Fruit fly (Drosophila melanogaster) whole organism, pupa: ENCODE data around the gene Prp16.

Experiments
- CG10348 ChIP-seq: fragments of 200-800 bp; sonication (Bioruptor generic); IDR thresholded peaks from 2 replicates; pipeline ENCODE4 v1.3.6; 2022; ENCODE audit warnings: missing biosample characterization, missing genetic modification characterization
- CG12605 ChIP-seq: fragments of 200-800 bp; sonication (Bioruptor generic); IDR thresholded peaks from 2 replicates; pipeline ENCODE4 v1.3.6; 2022; ENCODE audit warnings: missing biosample characterization, missing genetic modification characterization
- CG13204 ChIP-seq: fragments of 200-800 bp; sonication (Bioruptor generic); optimal IDR thresholded peaks from 2 replicates; lab custom pipeline; 2018; ENCODE audit warnings: missing biosample characterization, mild to moderate bottlenecking, missing genetic modification characterization, moderate library complexity
- CG14655 ChIP-seq: fragments of 200-800 bp; sonication (Bioruptor generic); optimal IDR thresholded peaks from 3 replicates; lab custom pipeline; 2017; ENCODE audit warnings: mild to moderate bottlenecking, missing biosample characterization, missing genetic modification reagents, missing genetic modification characterization
- CG15710 ChIP-seq: fragments of 200-800 bp; sonication (Bioruptor generic); optimal IDR thresholded peaks from 2 replicates; lab custom pipeline; 2018; ENCODE audit warnings: missing biosample characterization, mild to moderate bottlenecking, missing genetic modification characterization, moderate library complexity
- CG17806 ChIP-seq: fragments of 200-800 bp; sonication (Bioruptor generic); optimal IDR thresholded peaks from 2 replicates; lab custom pipeline; 2018; ENCODE audit warnings: missing biosample characterization, mild to moderate bottlenecking, missing genetic modification characterization, moderate library complexity
- CG32121 ChIP-seq: fragments of 200-800 bp; sonication (Bioruptor generic); IDR thresholded peaks from 2 replicates; pipeline ENCODE4 v1.3.6; 2022; ENCODE audit warnings: missing biosample characterization, missing genetic modification characterization
- CG34367 ChIP-seq: fragments of 200-800 bp; sonication (Bioruptor generic); optimal IDR thresholded peaks from 2 replicates; lab custom pipeline; 2018; ENCODE audit warnings: missing biosample characterization, mild to moderate bottlenecking, missing genetic modification characterization
- CG4496 ChIP-seq: fragments of 200-800 bp; sonication (Bioruptor generic); IDR thresholded peaks from 3 replicates; pipeline ENCODE4 v1.3.6; 2022; ENCODE audit warnings: missing biosample characterization, missing genetic modification characterization
- CG8159 ChIP-seq: fragments of 200-800 bp; sonication (Bioruptor generic); optimal IDR thresholded peaks from 3 replicates; lab custom pipeline; 2018; ENCODE audit warnings: missing biosample characterization, mild to moderate bottlenecking, missing genetic modification characterization, moderate library complexity
- CG8301 ChIP-seq: fragments of 200-800 bp; sonication (Bioruptor generic); optimal IDR thresholded peaks from 2 replicates; lab custom pipeline; 2018; ENCODE audit warnings: missing biosample characterization, mild to moderate bottlenecking, missing genetic modification characterization
- CG9948 ChIP-seq: fragments of 200-800 bp; sonication (Bioruptor generic); optimal IDR thresholded peaks from 2 replicates; lab custom pipeline; 2018; ENCODE audit warnings: missing biosample characterization, mild to moderate bottlenecking, missing genetic modification characterization, moderate library complexity
- D1 ChIP-seq: fragments of 200-800 bp; sonication (Bioruptor generic); optimal IDR thresholded peaks from 2 replicates; lab custom pipeline; 2018; ENCODE audit warnings: missing biosample characterization, mild to moderate bottlenecking, missing genetic modification characterization, moderate library complexity
- EcR ChIP-seq: fragments of 200-800 bp; sonication (Bioruptor generic); optimal IDR thresholded peaks from 3 replicates; lab custom pipeline; 2019; ENCODE audit warnings: missing biosample characterization, missing genetic modification characterization, mild to moderate bottlenecking, moderate library complexity, missing genetic modification reagents
- Ets98B ChIP-seq: fragments of 200-800 bp; sonication (Bioruptor generic); IDR thresholded peaks from 2 replicates; pipeline ENCODE4 v1.3.6; 2022; ENCODE audit warnings: missing biosample characterization, missing genetic modification characterization
- Pif1A ChIP-seq: fragments of 200-800 bp; sonication (Bioruptor generic); optimal IDR thresholded peaks from 3 replicates; lab custom pipeline; 2016; ENCODE audit warnings: missing biosample characterization, missing genetic modification characterization
- Pif1B ChIP-seq: fragments of 200-800 bp; sonication (Bioruptor generic); optimal IDR thresholded peaks from 3 replicates; lab custom pipeline; 2016; ENCODE audit warnings: missing biosample characterization, missing genetic modification characterization
- Snoo ChIP-seq: fragments of 200-800 bp; sonication (Bioruptor generic); optimal IDR thresholded peaks from 3 replicates; lab custom pipeline; 2017; ENCODE audit warnings: missing biosample characterization, mild to moderate bottlenecking, missing genetic modification characterization, inconsistent platforms
- fd96Ca ChIP-seq: fragments of 200-800 bp; sonication (Bioruptor generic); IDR thresholded peaks from 3 replicates; pipeline ENCODE4 v1.3.6; 2022; ENCODE audit warnings: missing biosample characterization, missing genetic modification characterization
- gl ChIP-seq: fragments of 200-800 bp; sonication (Bioruptor generic); optimal IDR thresholded peaks from 2 replicates; lab custom pipeline; 2018; ENCODE audit warnings: missing biosample characterization, mild to moderate bottlenecking, missing genetic modification characterization
- rn ChIP-seq: fragments of 200-800 bp; sonication (Bioruptor generic); IDR thresholded peaks from 2 replicates; pipeline ENCODE4 v1.3.6; 2022; ENCODE audit warnings: missing biosample characterization, missing genetic modification characterization

The Prp16 gene

DNA sequence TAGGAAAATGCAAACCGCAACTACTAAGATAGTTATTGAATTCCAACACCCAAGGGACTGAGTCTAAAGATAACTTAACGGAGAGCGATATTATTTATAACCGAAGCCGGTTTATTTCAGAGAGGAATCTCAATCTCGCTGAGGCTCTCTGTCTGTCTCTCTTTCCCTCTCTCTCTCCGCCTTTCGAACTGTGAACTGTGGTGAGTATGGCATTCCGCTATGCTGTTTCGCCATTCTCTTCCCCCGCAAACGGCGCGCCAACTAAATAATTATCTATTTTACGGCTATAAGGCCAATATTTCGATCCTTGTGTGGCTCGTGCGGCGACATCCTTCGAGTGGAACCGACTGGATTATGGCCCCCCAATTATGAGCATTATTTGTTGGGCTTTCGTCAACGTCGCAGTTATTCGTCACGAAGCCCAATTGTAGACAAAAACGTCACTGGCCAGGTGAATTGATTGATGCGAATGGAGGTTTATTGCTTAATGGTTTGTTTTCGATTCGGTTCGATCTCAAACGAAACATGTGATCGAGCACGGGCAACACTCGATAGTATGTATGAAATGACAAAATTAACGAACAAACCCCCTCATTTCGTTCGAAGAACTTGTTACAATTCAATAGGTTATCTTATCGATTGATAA lies 11.1 kb downstream of the Prp16 start:
- peak; percentile 9; the same call in 1 of the 2 replicates for TF ChIP-seq Ets98B (GFP tag; lab: Robert Waterston, UW)
- peak; percentile 54 for TF ChIP-seq EcR (GFP tag; lab: Kevin White, UChicago)
- peak; percentile 21 for TF ChIP-seq CG13204 (GFP tag; lab: Kevin White, UChicago)
- TF ChIP-seq CG4496 (GFP tag; lab: Robert Waterston, UW): no peak; the same call in 2 of the 3 replicates
- TF ChIP-seq CG12605 (GFP tag; lab: Robert Waterston, UW): 0 out of 2 replicates have a peak, but pooled peaks have one; percentile 17

- peak; percentile 54; the same call in 1 of the 3 replicates for TF ChIP-seq fd96Ca (GFP tag; lab: Robert Waterston, UW)
- 0 out of 2 replicates have a peak, but pooled peaks have one; percentile 30 for TF ChIP-seq CG12605 (GFP tag; lab: Robert Waterston, UW)
- TF ChIP-seq Pif1B: no peak
- peak; percentile 60 for TF ChIP-seq CG14655 (GFP tag; lab: Kevin White, UChicago)
- no peak for TF ChIP-seq CG8159 (tag; lab: Kevin White, UChicago)
- no peak for TF ChIP-seq CG34367 (tag; lab: Kevin White, UChicago)
- TF ChIP-seq CG10348 (GFP tag; lab: Robert Waterston, UW): no peak
- TF ChIP-seq CG17806 (tag; lab: Kevin White, UChicago): peak; percentile 15
- peak; percentile 10 for TF ChIP-seq CG9948 (tag; lab: Kevin White, UChicago)
- TF ChIP-seq D1 (tag; lab: Kevin White, UChicago): no peak
- peak; percentile 43; the same call in 1 of the 3 replicates for TF ChIP-seq CG4496 (GFP tag; lab: Robert Waterston, UW)
- no peak for TF ChIP-seq CG13204 (GFP tag; lab: Kevin White, UChicago)
- no peak for TF ChIP-seq Snoo (tag; lab: Kevin White, UChicago)
- no peak for TF ChIP-seq rn (GFP tag; lab: Robert Waterston, UW)
- no peak for TF ChIP-seq CG32121 (GFP tag; lab: Robert Waterston, UW)
- no peak for TF ChIP-seq EcR (GFP tag; lab: Kevin White, UChicago)
- peak; percentile 41 for TF ChIP-seq Pif1A
- peak; percentile 17 for TF ChIP-seq CG15710 (tag; lab: Kevin White, UChicago)
- peak; percentile 44 for TF ChIP-seq CG8301
- no peak for TF ChIP-seq gl
- peak; percentile 46 for TF ChIP-seq Ets98B (GFP tag; lab: Robert Waterston, UW)
Observed at dm6 chrX:14213509-14214154, 12.5 kb downstream of the Prp16 start.

- TF ChIP-seq CG34367 (tag; lab: Kevin White, UChicago): peak; percentile 64
- TF ChIP-seq CG14655 (GFP tag; lab: Kevin White, UChicago): peak; percentile 93
- TF ChIP-seq EcR (GFP tag; lab: Kevin White, UChicago): peak; percentile 6
- TF ChIP-seq Snoo (tag; lab: Kevin White, UChicago): peak; percentile 22
- peak; percentile 48 for TF ChIP-seq Pif1A
- peak; percentile 88 for TF ChIP-seq CG8301
- peak; percentile 43; the same call in 1 of the 2 replicates for TF ChIP-seq rn (GFP tag; lab: Robert Waterston, UW)
- peak; percentile 74 for TF ChIP-seq Ets98B (GFP tag; lab: Robert Waterston, UW)
- TF ChIP-seq CG17806 (tag; lab: Kevin White, UChicago): peak; percentile 76
- peak; percentile 90 for TF ChIP-seq CG4496 (GFP tag; lab: Robert Waterston, UW)
- TF ChIP-seq CG32121 (GFP tag; lab: Robert Waterston, UW): peak; percentile 83
- TF ChIP-seq CG10348 (GFP tag; lab: Robert Waterston, UW): peak; percentile 41; the same call in 1 of the 2 replicates
- TF ChIP-seq CG12605 (GFP tag; lab: Robert Waterston, UW): peak; percentile 81
- peak; percentile 46 for TF ChIP-seq Pif1B
- peak; percentile 57 for TF ChIP-seq fd96Ca (GFP tag; lab: Robert Waterston, UW)
- TF ChIP-seq CG8159 (tag; lab: Kevin White, UChicago): peak; percentile 79
- peak; percentile 86 for TF ChIP-seq CG9948 (tag; lab: Kevin White, UChicago)
- no peak for TF ChIP-seq D1 (tag; lab: Kevin White, UChicago)
- TF ChIP-seq CG15710 (tag; lab: Kevin White, UChicago): peak; percentile 68
- peak; percentile 24 for TF ChIP-seq CG13204 (GFP tag; lab: Kevin White, UChicago)
- peak; percentile 13 for TF ChIP-seq gl
Observed at dm6 chrX:14214505-14215449, 13.6 kb downstream of the Prp16 start.

DNA sequence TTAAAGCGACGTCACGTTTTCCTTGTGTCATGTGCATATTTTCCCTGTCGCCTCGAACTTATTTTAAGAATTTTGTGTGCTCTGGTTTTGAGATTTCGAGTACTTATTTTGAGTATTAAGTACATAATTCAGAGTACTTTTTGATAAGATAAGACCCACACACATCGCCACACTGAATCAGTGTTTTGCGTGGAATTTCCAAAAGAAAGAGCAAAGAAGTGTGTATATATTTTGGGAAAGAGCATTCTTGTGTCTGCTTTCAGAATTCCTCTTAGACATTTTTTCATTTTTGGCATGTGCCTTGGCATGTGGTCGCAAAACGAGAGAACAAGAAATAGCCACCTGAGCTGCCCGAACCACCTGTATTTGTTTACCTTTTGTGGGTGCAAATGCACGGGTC lies 14.7 kb downstream of the Prp16 start:
- TF ChIP-seq Snoo (tag; lab: Kevin White, UChicago) (no peak), rn (GFP tag; lab: Robert Waterston, UW) (no peak), Ets98B (GFP tag; lab: Robert Waterston, UW) (peak; percentile 31; the same call in 1 of the 2 replicates), D1 (tag; lab: Kevin White, UChicago) (no peak), gl (no peak), CG8301 (peak; percentile 31), CG13204 (GFP tag; lab: Kevin White, UChicago) (no peak), CG8159 (tag; lab: Kevin White, UChicago) (no peak), CG32121 (GFP tag; lab: Robert Waterston, UW) (peak; percentile 51), CG14655 (GFP tag; lab: Kevin White, UChicago) (peak; percentile 43), CG12605 (GFP tag; lab: Robert Waterston, UW) (peak; percentile 27; the same call in 1 of the 2 replicates), Pif1A (no peak), Pif1B (no peak), EcR (GFP tag; lab: Kevin White, UChicago) (no peak), CG15710 (tag; lab: Kevin White, UChicago) (peak; percentile 6), CG9948 (tag; lab: Kevin White, UChicago) (no peak), CG10348 (GFP tag; lab: Robert Waterston, UW) (no peak), fd96Ca (GFP tag; lab: Robert Waterston, UW) (no peak; the same call in 2 of the 3 replicates), CG34367 (tag; lab: Kevin White, UChicago) (no peak), CG4496 (GFP tag; lab: Robert Waterston, UW) (0 out of 3 replicates have a peak, but pooled peaks have one; percentile 21), CG17806 (tag; lab: Kevin White, UChicago) (no peak)
